Fruit fly (Drosophila melanogaster): Measurements from ENCODE around the gene kst.
A peak's percentile ranks its signal among the peaks of the same experiment; 100 is the strongest.

kst gene

dm6 chr3L:3381869-3382488 lies 45.3 kb downstream of the kst start (continued):
- TF ChIP-seq unc-4 (GFP tag; IDR thresholded peaks at IDR 0.05; ENCODE audit: partially characterized antibody) (no peak), CG1792 (GFP tag; optimal IDR thresholded peaks at IDR 0.05) (no peak), ab (GFP tag; optimal IDR thresholded peaks at IDR 0.05) (no peak), Neu2 (GFP tag; optimal IDR thresholded peaks at IDR 0.05; ENCODE audit: borderline replicate concordance) (no peak), CG11504 (tag; optimal IDR thresholded peaks at IDR 0.05) (peak; percentile 54), ERR (GFP tag; optimal IDR thresholded peaks at IDR 0.05) (no peak), insv (GFP tag; optimal IDR thresholded peaks at IDR 0.05) (no peak), disco-r (GFP tag; optimal IDR thresholded peaks at IDR 0.05) (no peak), CG13123 (GFP tag; optimal IDR thresholded peaks at IDR 0.05) (no peak), trh (GFP tag; optimal IDR thresholded peaks at IDR 0.05) (no peak), bab2 (GFP tag; optimal IDR thresholded peaks at IDR 0.05) (no peak), CG3726 (GFP tag; IDR thresholded peaks at IDR 0.05) (0 out of 3 replicates have a peak, but pooled peaks have one; percentile 26), CG6791 (GFP tag; IDR thresholded peaks at IDR 0.05; ENCODE audit: partially characterized antibody) (no peak), peb (GFP tag; IDR thresholded peaks at IDR 0.05) (0 out of 2 replicates have a peak, but pooled peaks have one; percentile 23), Trl (optimal IDR thresholded peaks at IDR 0.05) (no peak), Trl (GFP tag; optimal IDR thresholded peaks at IDR 0.05) (no peak), gsb (GFP tag; IDR thresholded peaks at IDR 0.05) (peak; percentile 21; the same call in 1 of the 2 replicates), gcm2 (GFP tag; optimal IDR thresholded peaks at IDR 0.05) (no peak), br (optimal IDR thresholded peaks at IDR 0.05) (no peak), ac (GFP tag; optimal IDR thresholded peaks at IDR 0.05) (no peak), NC2α (GFP tag; optimal IDR thresholded peaks at IDR 0.05) (no peak), CG2116 (GFP tag; optimal IDR thresholded peaks at IDR 0.05) (no peak), CG7987 (GFP tag; optimal IDR thresholded peaks at IDR 0.05) (no peak), CG30020 (tag; optimal IDR thresholded peaks at IDR 0.05) (no peak), zf30C (GFP tag; optimal IDR thresholded peaks at IDR 0.05) (no peak), CG3281 (GFP tag; optimal IDR thresholded peaks at IDR 0.05) (peak; percentile 44), CG14667 (GFP tag; IDR thresholded peaks at IDR 0.05) (peak; percentile 42; the same call in 1 of the 2 replicates), esg (GFP tag; conservative IDR thresholded peaks at IDR 0.05) (peak; percentile 63), D (optimal IDR thresholded peaks at IDR 0.05) (no peak), D (GFP tag; optimal IDR thresholded peaks at IDR 0.05) (no peak), CG16863 (GFP tag; optimal IDR thresholded peaks at IDR 0.05) (no peak), CG8359 (GFP tag; optimal IDR thresholded peaks at IDR 0.05; ENCODE audit: borderline replicate concordance) (no peak), CG5953 (GFP tag; IDR thresholded peaks at IDR 0.05) (peak; percentile 31; the same call in 1 of the 2 replicates), Poxn (GFP tag; IDR thresholded peaks at IDR 0.05) (0 out of 2 replicates have a peak, but pooled peaks have one; percentile 10), klu (GFP tag; IDR thresholded peaks at IDR 0.05) (0 out of 2 replicates have a peak, but pooled peaks have one; percentile 8), CG11723 (GFP tag; optimal IDR thresholded peaks at IDR 0.05) (no peak), her (GFP tag; optimal IDR thresholded peaks at IDR 0.05) (no peak), CG11560 (tag; IDR thresholded peaks at IDR 0.05) (no peak; the same call in 2 of the 3 replicates), inv (GFP tag; IDR thresholded peaks at IDR 0.05; ENCODE audit: partially characterized antibody) (no peak), Taf1 (GFP tag; IDR thresholded peaks at IDR 0.05) (0 out of 2 replicates have a peak, but pooled peaks have one; percentile 43), Six4 (GFP tag; optimal IDR thresholded peaks at IDR 0.05) (no peak), Lim3 (GFP tag; IDR thresholded peaks at IDR 0.05) (no peak), tll (GFP tag; optimal IDR thresholded peaks at IDR 0.05) (no peak), CG14050 (GFP tag; IDR thresholded peaks at IDR 0.05) (0 out of 3 replicates have a peak, but pooled peaks have one; percentile 31), crp (GFP tag; optimal IDR thresholded peaks at IDR 0.05) (no peak), caup (GFP tag; optimal IDR thresholded peaks at IDR 0.05; ENCODE audit: severe bottlenecking) (peak; percentile 26), CG17186 (GFP tag; optimal IDR thresholded peaks at IDR 0.05) (no peak), CG13624 (GFP tag; optimal IDR thresholded peaks at IDR 0.05) (no peak), trem (tag; optimal IDR thresholded peaks at IDR 0.05) (no peak), CG3995 (GFP tag; optimal IDR thresholded peaks at IDR 0.05) (no peak)
